Worm (Caenorhabditis elegans) whole organism, L3 larva: ENCODE data around the gene B0250.7.

ENCODE experiments used
- ZK546.5 ChIP-seq: sonication (generic microtip); optimal IDR thresholded peaks from 2 replicates; lab custom pipeline; 2017; ENCODE audit warnings: missing biosample characterization, missing genetic modification characterization
- aly-2 ChIP-seq: fragments of 150-350 bp; optimal IDR thresholded peaks from 2 replicates; lab custom pipeline; 2014; ENCODE audit warnings: missing biosample characterization, missing genetic modification characterization
- ama-1 ChIP-seq: fragments of 150-350 bp; optimal IDR thresholded peaks from 2 replicates; lab custom pipeline; 2018
- ceh-28 ChIP-seq: fragments of 150-350 bp; optimal IDR thresholded peaks from 2 replicates; lab custom pipeline; 2014; ENCODE audit warnings: missing biosample characterization, missing genetic modification reagents, missing genetic modification characterization
- ceh-82 ChIP-seq: fragments of 150-350 bp; optimal IDR thresholded peaks from 2 replicates; lab custom pipeline; 2014; ENCODE audit warnings: missing biosample characterization, missing genetic modification characterization
- ceh-9 ChIP-seq: sonication (generic microtip); optimal IDR thresholded peaks from 2 replicates; lab custom pipeline; 2018; ENCODE audit warnings: missing biosample characterization, missing genetic modification characterization
- egl-5 ChIP-seq: fragments of 150-350 bp; optimal IDR thresholded peaks from 2 replicates; lab custom pipeline; 2017; ENCODE audit warnings: missing biosample characterization, missing genetic modification reagents, missing genetic modification characterization, inconsistent platforms
- elt-1 ChIP-seq: fragments of 150-350 bp; optimal IDR thresholded peaks from 2 replicates; lab custom pipeline; 2014; ENCODE audit warnings: missing biosample characterization, missing genetic modification characterization
- elt-2 ChIP-seq: sonication (generic microtip); optimal IDR thresholded peaks from 2 replicates; lab custom pipeline; 2016; ENCODE audit warnings: missing genetic modification reagents, mild to moderate bottlenecking, missing genetic modification characterization, missing compliant biosample characterization
- fkh-2 ChIP-seq: fragments of 150-350 bp; optimal IDR thresholded peaks from 2 replicates; lab custom pipeline; 2014; ENCODE audit warnings: missing biosample characterization, missing genetic modification reagents, missing genetic modification characterization
- fos-1 ChIP-seq: fragments of 150-350 bp; optimal IDR thresholded peaks from 2 replicates; lab custom pipeline; 2014; ENCODE audit warnings: missing biosample characterization, missing genetic modification characterization
- hmg-11 ChIP-seq: sonication (generic microtip); optimal IDR thresholded peaks from 2 replicates; lab custom pipeline; 2016; ENCODE audit warnings: missing genetic modification characterization, missing compliant biosample characterization
- jun-1 ChIP-seq: fragments of 150-350 bp; optimal IDR thresholded peaks from 2 replicates; lab custom pipeline; 2014; ENCODE audit warnings: missing biosample characterization, missing genetic modification reagents, missing genetic modification characterization
- lin-15B ChIP-seq: fragments of 150-350 bp; optimal IDR thresholded peaks from 2 replicates; lab custom pipeline; 2014; ENCODE audit warnings: missing biosample characterization, missing genetic modification characterization
- lin-39 ChIP-seq: fragments of 150-350 bp; optimal IDR thresholded peaks from 2 replicates; lab custom pipeline; 2018; ENCODE audit warnings: missing biosample characterization, missing genetic modification reagents, missing genetic modification characterization
- lsy-12 ChIP-seq: sonication (generic microtip); optimal IDR thresholded peaks from 2 replicates; lab custom pipeline; 2016; ENCODE audit warnings: mild to moderate bottlenecking, missing genetic modification characterization, missing compliant biosample characterization
- nfya-1 ChIP-seq: sonication (generic microtip); optimal IDR thresholded peaks from 2 replicates; lab custom pipeline; 2017; ENCODE audit warnings: missing genetic modification characterization, mild to moderate bottlenecking, missing compliant biosample characterization, antibody characterized with exemption, moderate library complexity; ENCODE audit not compliant: insufficient read depth
- nhr-11 ChIP-seq: fragments of 150-350 bp; optimal IDR thresholded peaks from 2 replicates; lab custom pipeline; 2014; ENCODE audit warnings: missing biosample characterization, missing genetic modification characterization
- nhr-12 ChIP-seq: fragments of 150-350 bp; optimal IDR thresholded peaks from 2 replicates; lab custom pipeline; 2014; ENCODE audit warnings: missing biosample characterization, missing genetic modification characterization
- nhr-25 ChIP-seq: sonication (generic microtip); optimal IDR thresholded peaks from 2 replicates; lab custom pipeline; 2017; ENCODE audit warnings: missing biosample characterization, missing genetic modification characterization
- nhr-28 ChIP-seq: fragments of 150-350 bp; optimal IDR thresholded peaks from 2 replicates; lab custom pipeline; 2014; ENCODE audit warnings: missing biosample characterization, missing genetic modification characterization
- nhr-43 ChIP-seq: sonication (generic microtip); optimal IDR thresholded peaks from 2 replicates; lab custom pipeline; 2016; ENCODE audit warnings: mild to moderate bottlenecking, missing genetic modification characterization, missing compliant biosample characterization; ENCODE audit not compliant: poor library complexity, severe bottlenecking
- nhr-67 ChIP-seq: fragments of 150-350 bp; optimal IDR thresholded peaks from 2 replicates; lab custom pipeline; 2014; ENCODE audit warnings: missing biosample characterization, missing genetic modification characterization
- nhr-76 ChIP-seq: fragments of 150-350 bp; sonication (generic microtip); optimal IDR thresholded peaks from 5 replicates; lab custom pipeline; 2014; ENCODE audit warnings: missing biosample characterization, missing genetic modification characterization
- pha-4 ChIP-seq: fragments of 150-350 bp; optimal IDR thresholded peaks from 2 replicates; lab custom pipeline; 2014; ENCODE audit warnings: missing biosample characterization, missing genetic modification reagents, missing genetic modification characterization
- pqm-1 ChIP-seq: fragments of 150-350 bp; optimal IDR thresholded peaks from 2 replicates; lab custom pipeline; 2017; ENCODE audit warnings: missing biosample characterization, missing genetic modification characterization, inconsistent platforms
- skn-1 ChIP-seq: fragments of 150-350 bp; optimal IDR thresholded peaks from 2 replicates; lab custom pipeline; 2014; ENCODE audit warnings: missing biosample characterization, missing genetic modification characterization
- snpc-4 ChIP-seq: fragments of 150-350 bp; optimal IDR thresholded peaks from 2 replicates; lab custom pipeline; 2014; ENCODE audit warnings: missing biosample characterization, missing genetic modification characterization
- tbx-2 ChIP-seq: sonication (generic microtip); optimal IDR thresholded peaks from 2 replicates; lab custom pipeline; 2016; ENCODE audit warnings: mild to moderate bottlenecking, missing genetic modification characterization, missing compliant biosample characterization
- unc-62 ChIP-seq: fragments of 150-350 bp; sonication (generic microtip); optimal IDR thresholded peaks from 4 replicates; lab custom pipeline; 2014; ENCODE audit warnings: missing biosample characterization, missing genetic modification reagents, missing genetic modification characterization
- ztf-11 ChIP-seq: fragments of 150-350 bp; optimal IDR thresholded peaks from 2 replicates; lab custom pipeline; 2014; ENCODE audit warnings: missing biosample characterization, missing genetic modification characterization
- ztf-4 ChIP-seq: fragments of 150-350 bp; optimal IDR thresholded peaks from 2 replicates; lab custom pipeline; 2014; ENCODE audit warnings: missing biosample characterization, missing genetic modification characterization

B0250.7 gene

DNA sequence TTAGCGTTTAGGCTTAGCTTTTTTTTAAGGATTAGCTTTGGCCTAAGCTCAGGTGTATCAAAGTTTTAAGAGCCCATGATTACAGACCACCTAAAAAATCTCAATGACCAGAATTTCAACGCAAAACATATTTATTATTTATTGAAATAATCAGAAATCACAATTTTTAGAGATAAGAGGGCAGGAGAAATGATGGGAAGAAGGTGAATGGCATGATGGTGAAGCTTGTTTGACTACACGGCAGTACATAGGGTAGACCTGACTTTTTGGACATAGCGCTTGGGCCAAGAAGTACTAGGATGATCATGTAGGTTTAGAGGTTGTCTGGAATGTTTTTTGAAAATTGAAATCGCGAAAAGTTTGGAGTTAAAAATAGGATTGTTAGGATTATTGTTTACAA, 23.8 kb upstream of the B0250.7 start:
- no peak for TF ChIP-seq nhr-28
- peak; percentile 30 for TF ChIP-seq elt-2
- no peak for TF ChIP-seq egl-5 (tag; lab: Kevin White, UChicago)
- TF ChIP-seq pqm-1 (tag; lab: Kevin White, UChicago), result peak; percentile 8
- TF ChIP-seq nhr-25 (tag; lab: Kevin White, UChicago), result no peak

DNA sequence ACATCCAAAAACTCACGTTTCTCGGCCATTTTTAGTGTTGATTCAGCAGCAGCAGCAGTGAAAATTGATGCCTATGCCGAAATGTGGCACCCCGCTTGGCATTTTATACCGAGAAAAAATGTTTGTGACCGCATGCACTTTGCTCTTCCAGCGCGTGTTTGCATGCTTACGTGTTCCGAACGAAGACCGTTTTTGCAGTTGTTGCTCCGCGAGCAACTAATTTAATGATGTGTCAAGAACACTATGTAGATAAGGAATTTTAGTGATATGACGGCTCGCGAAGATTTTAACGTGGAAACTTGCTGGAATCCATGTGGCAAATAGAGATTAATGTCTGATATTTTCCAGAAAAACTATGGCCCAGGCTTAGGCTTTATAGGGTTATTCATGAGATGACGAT, 23.1 kb upstream of the B0250.7 start, which contains the start of gene dct-16:
TSS of gene dct-16 (minus strand) at position 78 of the 400 bp plus-strand sequence.
- TF ChIP-seq pqm-1 (tag; lab: Kevin White, UChicago) (peak; percentile 90), elt-2 (peak; percentile 97), skn-1 (tag; lab: Kevin White, UChicago) (no peak), nhr-12 (tag; lab: Kevin White, UChicago) (no peak), ama-1 (lab: Kevin White, UChicago) (peak; percentile 39)

- TF ChIP-seq fkh-2 (tag; lab: Kevin White, UChicago) (no peak), jun-1 (tag; lab: Kevin White, UChicago) (no peak), elt-2 (peak; percentile 51), lin-39 (tag; lab: Kevin White, UChicago) (no peak), unc-62 (GFP tag; lab: Kevin White, UChicago) (no peak), nhr-67 (tag; lab: Kevin White, UChicago) (no peak), fos-1 (peak; percentile 54), tbx-2 (tag; lab: Kevin White, UChicago) (no peak), nhr-43 (tag; lab: Kevin White, UChicago) (peak; percentile 2), elt-1 (tag; lab: Kevin White, UChicago) (no peak), nhr-12 (tag; lab: Kevin White, UChicago) (no peak), aly-2 (tag; lab: Kevin White, UChicago) (no peak), ceh-82 (tag; lab: Kevin White, UChicago) (no peak), ZK546.5 (no peak), ztf-4 (tag; lab: Kevin White, UChicago) (no peak)
Observed at ce11 chrV:20497537-20497936, 21.7 kb upstream of the B0250.7 start.

DNA sequence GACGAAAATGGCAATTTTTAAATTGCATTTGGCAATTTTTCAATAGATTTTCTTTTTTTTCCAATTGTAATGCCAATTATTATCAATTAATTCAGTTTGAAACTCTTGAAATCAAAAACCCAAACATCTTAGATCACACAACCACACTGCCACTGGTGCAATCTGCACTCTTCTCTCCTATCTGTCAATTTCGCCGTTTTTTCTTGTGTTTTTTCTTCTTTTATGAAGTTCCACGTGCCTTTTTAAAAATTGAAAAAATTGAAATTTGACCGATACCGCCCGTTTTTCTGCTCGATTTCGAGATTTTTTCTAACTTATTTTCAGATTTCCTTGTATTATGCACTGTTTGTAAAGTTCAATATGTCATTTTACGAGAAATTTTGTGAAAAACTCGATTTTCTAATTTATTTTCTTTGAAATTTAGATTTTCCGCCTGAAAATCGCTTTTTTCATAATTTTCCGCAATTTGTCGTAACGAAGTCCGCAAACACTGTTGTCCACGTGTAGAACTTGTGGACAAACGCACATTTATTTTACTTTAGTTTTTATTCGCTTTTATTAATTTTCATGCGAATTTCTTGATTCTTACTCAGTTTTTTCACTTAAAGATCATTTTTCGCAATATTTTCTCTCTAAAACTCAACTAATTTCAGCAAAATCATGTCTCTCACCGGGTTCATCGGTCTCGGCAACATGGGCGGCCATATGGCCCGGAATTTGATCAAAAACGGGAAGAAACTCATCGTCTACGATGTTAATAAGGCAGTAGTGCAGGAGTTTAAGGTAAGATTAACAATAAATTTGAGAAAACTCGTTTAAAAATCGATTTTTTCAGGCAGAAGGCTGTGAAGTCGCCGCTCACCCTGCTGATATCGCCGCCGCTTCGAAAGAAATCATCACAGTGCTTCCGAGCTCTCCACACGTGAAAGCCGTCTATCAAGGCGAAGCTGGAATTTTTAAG, 17.7 kb upstream of the B0250.7 start, which contains the start of gene B0250.5:
TSS of gene B0250.5 (plus strand) at position 654 of the 961 bp plus-strand sequence.
- no peak for TF ChIP-seq fkh-2 (tag; lab: Kevin White, UChicago)
- TF ChIP-seq nhr-43 (tag; lab: Kevin White, UChicago), result no peak
- TF ChIP-seq lin-15B (tag; lab: Kevin White, UChicago), result peak; percentile 3
- TF ChIP-seq hmg-11 (tag; lab: Kevin White, UChicago), result no peak
- TF ChIP-seq nhr-67 (tag; lab: Kevin White, UChicago), result no peak
- no peak for TF ChIP-seq ama-1 (lab: Kevin White, UChicago)
- no peak for TF ChIP-seq jun-1 (tag; lab: Kevin White, UChicago)
- TF ChIP-seq nhr-11 (tag; lab: Kevin White, UChicago), result no peak
- TF ChIP-seq ceh-28, result no peak
- TF ChIP-seq ztf-4 (tag; lab: Kevin White, UChicago), result no peak
- TF ChIP-seq ceh-9 (tag; lab: Kevin White, UChicago), result no peak
- no peak for TF ChIP-seq pqm-1 (tag; lab: Kevin White, UChicago)
- peak; percentile 27 for TF ChIP-seq elt-2
- peak; percentile 21 for TF ChIP-seq pha-4 (tag; lab: Kevin White, UChicago)
- TF ChIP-seq tbx-2 (tag; lab: Kevin White, UChicago), result no peak
- no peak for TF ChIP-seq ztf-11 (tag; lab: Kevin White, UChicago)
- TF ChIP-seq lsy-12 (tag; lab: Kevin White, UChicago), result no peak
- no peak for TF ChIP-seq unc-62 (GFP tag; lab: Kevin White, UChicago)
- no peak for TF ChIP-seq snpc-4 (tag; lab: Kevin White, UChicago)
- peak; percentile 42 for TF ChIP-seq nfya-1
- no peak for TF ChIP-seq nhr-76 (tag; lab: Kevin White, UChicago)
